Fruit fly (Drosophila melanogaster): ENCODE results near the gene CG15386.

Gene CG15386

dm6 chr2L:2180120-2180539 lies 36.9 kb downstream of the CG15386 start (continued):
- TF ChIP-seq dan (GFP tag; IDR thresholded peaks at IDR 0.05) (peak; percentile 56; the same call in 1 of the 2 replicates), Poxn (GFP tag; IDR thresholded peaks at IDR 0.05) (0 out of 2 replicates have a peak, but pooled peaks have one; percentile 7), CG6854 (GFP tag; optimal IDR thresholded peaks at IDR 0.05) (peak; percentile 79), CG6683 (GFP tag; optimal IDR thresholded peaks at IDR 0.05) (peak; percentile 60), corto (GFP tag; optimal IDR thresholded peaks at IDR 0.05) (no peak), gem (tag; optimal IDR thresholded peaks at IDR 0.05) (peak; percentile 96), D19A (tag; optimal IDR thresholded peaks at IDR 0.05) (peak; percentile 89), pita (GFP tag; optimal IDR thresholded peaks at IDR 0.05) (no peak), slbo (GFP tag; IDR thresholded peaks at IDR 0.05) (peak; percentile 84), vfl (GFP tag; optimal IDR thresholded peaks at IDR 0.05) (peak; percentile 63), Gug (GFP tag; IDR thresholded peaks at IDR 0.05) (peak; percentile 70), CG8290 (GFP tag; optimal IDR thresholded peaks at IDR 0.05) (peak; percentile 73), CG8290 (tag; optimal IDR thresholded peaks at IDR 0.05) (peak; percentile 26 to 81), CG7928 (GFP tag; optimal IDR thresholded peaks at IDR 0.05) (peak; percentile 27), hkb (optimal IDR thresholded peaks at IDR 0.05) (no peak), hkb (GFP tag; IDR thresholded peaks at IDR 0.05) (peak; percentile 95), CG2116 (GFP tag; optimal IDR thresholded peaks at IDR 0.05) (peak; percentile 20), CG10321 (GFP tag; IDR thresholded peaks at IDR 0.05) (peak; percentile 42; the same call in 1 of the 2 replicates), HmgD (GFP tag; optimal IDR thresholded peaks at IDR 0.05) (no peak), CG16779 (GFP tag; IDR thresholded peaks at IDR 0.05) (peak; percentile 73; the same call in 1 of the 2 replicates), emc (GFP tag; optimal IDR thresholded peaks at IDR 0.05) (peak; percentile 17), CG11247 (GFP tag; IDR thresholded peaks at IDR 0.05) (peak; percentile 67), Bgb (GFP tag; IDR thresholded peaks at IDR 0.05; ENCODE audit: partially characterized antibody) (no peak), CG7556 (GFP tag; optimal IDR thresholded peaks at IDR 0.05) (peak; percentile 85), Six4 (GFP tag; optimal IDR thresholded peaks at IDR 0.05) (peak; percentile 92), tx (GFP tag; optimal IDR thresholded peaks at IDR 0.05) (peak; percentile 60), en (GFP tag; optimal IDR thresholded peaks at IDR 0.05) (peak; percentile 66), hb (GFP tag; IDR thresholded peaks at IDR 0.05; ENCODE audit: partially characterized antibody) (no peak), CG42726 (GFP tag; IDR thresholded peaks at IDR 0.05; ENCODE audit: partially characterized antibody) (no peak), YL-1 (GFP tag; optimal IDR thresholded peaks at IDR 0.05) (peak; percentile 27), CG3847 (GFP tag; IDR thresholded peaks at IDR 0.05) (peak; percentile 81), CG4820 (GFP tag; optimal IDR thresholded peaks at IDR 0.05) (peak; percentile 89), crp (GFP tag; optimal IDR thresholded peaks at IDR 0.05) (peak in 1 of 2 experiments; percentile 37), H15 (GFP tag; IDR thresholded peaks at IDR 0.05) (peak; percentile 88), Optix (GFP tag; IDR thresholded peaks at IDR 0.05) (peak; percentile 56; the same call in 2 of the 3 replicates), pb (GFP tag; optimal IDR thresholded peaks at IDR 0.05) (peak; percentile 64), Hr78 (GFP tag; optimal IDR thresholded peaks at IDR 0.05) (peak in 1 of 2 experiments; percentile 97), CTCF (GFP tag; optimal IDR thresholded peaks at IDR 0.05) (peak; percentile 59), shn (GFP tag; optimal IDR thresholded peaks at IDR 0.05) (no peak), scrt (GFP tag; optimal IDR thresholded peaks at IDR 0.05) (peak; percentile 82), NFAT (GFP tag; IDR thresholded peaks at IDR 0.05) (peak; percentile 61), NC2α (GFP tag; optimal IDR thresholded peaks at IDR 0.05) (peak; percentile 50), phol (tag; optimal IDR thresholded peaks at IDR 0.05) (peak; percentile 94), onecut (GFP tag; IDR thresholded peaks at IDR 0.05) (peak; percentile 83), Drgx (GFP tag; IDR thresholded peaks at IDR 0.05) (peak; percentile 86), kay (GFP tag; optimal IDR thresholded peaks at IDR 0.05) (peak; percentile 76), zfh2 (GFP tag; optimal IDR thresholded peaks at IDR 0.05) (peak; percentile 9), lov (optimal IDR thresholded peaks at IDR 0.05) (no peak), lov (GFP tag; IDR thresholded peaks at IDR 0.05) (peak; percentile 89), CG10267 (tag; optimal IDR thresholded peaks at IDR 0.05) (peak; percentile 89), Atf-2 (GFP tag; optimal IDR thresholded peaks at IDR 0.05) (peak; percentile 61), nom (GFP tag; optimal IDR thresholded peaks at IDR 0.05) (peak; percentile 78)

All from whole organism, embryonic.